Worm (Caenorhabditis elegans): ENCODE data around the gene chdh-1.

Gene chdh-1

DNA sequence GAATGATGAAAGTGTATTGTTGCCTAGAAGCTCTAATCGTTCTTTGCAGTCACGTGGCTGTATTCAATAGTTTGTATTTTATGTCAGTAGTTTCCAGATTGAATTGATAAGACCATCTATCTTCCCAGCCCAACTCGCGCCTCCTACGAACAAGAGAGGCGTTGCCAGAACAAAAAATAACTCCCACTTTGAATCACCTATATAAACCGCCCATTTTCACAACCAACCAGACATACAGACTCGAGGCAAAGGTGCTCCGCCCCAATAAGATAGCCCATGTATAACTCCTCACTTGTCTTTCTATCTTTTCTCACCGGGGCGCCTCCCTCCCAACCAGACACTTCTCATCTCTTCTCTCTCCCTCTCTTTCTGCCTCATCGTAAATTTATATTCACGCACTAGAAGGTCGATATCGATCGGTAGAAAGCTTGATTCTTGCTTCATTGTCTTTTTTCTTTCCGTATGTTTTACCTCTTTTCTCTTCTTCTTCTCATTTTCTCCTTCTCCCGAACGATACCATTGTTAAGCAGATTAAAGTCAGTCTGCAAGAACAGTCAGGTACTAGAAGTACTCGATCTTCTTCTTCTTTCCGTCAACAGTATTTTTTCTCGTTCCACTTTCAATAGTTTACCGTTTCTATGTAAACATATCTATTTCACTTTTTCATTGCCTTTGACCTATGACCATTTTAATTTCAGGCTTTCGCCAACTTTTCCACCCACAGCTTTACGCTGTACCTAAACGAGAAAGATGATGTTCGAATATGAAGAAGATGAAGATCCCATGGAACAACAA lies 44.8 kb upstream of the chdh-1 start, which contains the start of gene mak-1 (continued):
- TF ChIP-seq Y48G9A.11 (GFP tag; IDR thresholded peaks at IDR 0.05) (peak; percentile 30; the same call in 1 of the 2 replicates), nhr-48 (tag; optimal IDR thresholded peaks at IDR 0.05) (peak; percentile 87), mdl-1 (tag; optimal IDR thresholded peaks at IDR 0.05) (peak; percentile 27 to 88), nhr-237 (tag; optimal IDR thresholded peaks at IDR 0.05) (no peak), hlh-11 (tag; optimal IDR thresholded peaks at IDR 0.05) (peak; percentile 74), hif-1 (tag; optimal IDR thresholded peaks at IDR 0.05) (peak in 1 of 2 experiments; percentile 45), hmg-1.1 (GFP tag; IDR thresholded peaks at IDR 0.05) (0 out of 2 replicates have a peak, but pooled peaks have one; percentile 15), nhr-28 (tag; optimal IDR thresholded peaks at IDR 0.05) (peak; percentile 96), madf-9 (GFP tag; conservative IDR thresholded peaks at IDR 0.05) (peak; percentile 36; the same call in 1 of the 2 replicates)

- TF ChIP-seq hlh-30 (tag; optimal IDR thresholded peaks at IDR 0.05; ENCODE audit: insufficient read depth): peak; percentile 69
- TF ChIP-seq lsy-2 (tag; optimal IDR thresholded peaks at IDR 0.05): peak in 1 of 2 experiments; percentile 42
- TF ChIP-seq fos-1 (tag; optimal IDR thresholded peaks at IDR 0.05): no peak
- TF ChIP-seq ceh-82 (tag; optimal IDR thresholded peaks at IDR 0.05): no peak
- TF ChIP-seq madf-9 (GFP tag; conservative IDR thresholded peaks at IDR 0.05): no peak
- TF ChIP-seq hmg-1.1 (GFP tag; IDR thresholded peaks at IDR 0.05): peak; percentile 46; the same call in 1 of the 2 replicates
- no peak for TF ChIP-seq nhr-237 (tag; optimal IDR thresholded peaks at IDR 0.05)
These were observed 44.2 kb upstream of the chdh-1 start for ce11 chrII:8742972-8743371.

- no peak for TF ChIP-seq madf-5 (GFP tag; IDR thresholded peaks at IDR 0.05)
- no peak for TF ChIP-seq dmd-9 (GFP tag; IDR thresholded peaks at IDR 0.05)
- TF ChIP-seq ceh-28 (tag; optimal IDR thresholded peaks at IDR 0.05): no peak
- TF ChIP-seq php-3 (GFP tag; IDR thresholded peaks at IDR 0.05): peak; percentile 59
- TF ChIP-seq nhr-25 (tag; optimal IDR thresholded peaks at IDR 0.05; ENCODE audit: borderline replicate concordance, insufficient read depth): peak; percentile 66
- no peak for TF ChIP-seq daf-19 (GFP tag; conservative IDR thresholded peaks at IDR 0.05)
- TF ChIP-seq lin-13 (GFP tag; optimal IDR thresholded peaks at IDR 0.05): peak; percentile 15
- 0 out of 2 replicates have a peak, but pooled peaks have one; percentile 8 for TF ChIP-seq hmg-1.1 (GFP tag; IDR thresholded peaks at IDR 0.05)
- peak; percentile 80 for TF ChIP-seq hlh-11 (tag; optimal IDR thresholded peaks at IDR 0.05)
- peak; percentile 58 for TF ChIP-seq nhr-102 (tag; optimal IDR thresholded peaks at IDR 0.05)
- peak; percentile 49; the same call in 1 of the 2 replicates for TF ChIP-seq pha-4 (GFP tag; IDR thresholded peaks at IDR 0.05)
- no peak for TF ChIP-seq pha-4 (tag; optimal IDR thresholded peaks at IDR 0.05)
- TF ChIP-seq nhr-48 (tag; optimal IDR thresholded peaks at IDR 0.05): peak; percentile 96
- TF ChIP-seq lin-15B (tag; optimal IDR thresholded peaks at IDR 0.05): no peak
- no peak for TF ChIP-seq zfp-2 (tag; optimal IDR thresholded peaks at IDR 0.05)
- no peak for TF ChIP-seq lim-7 (GFP tag; IDR thresholded peaks at IDR 0.05)
- TF ChIP-seq lsy-2 (tag; optimal IDR thresholded peaks at IDR 0.05): peak in 1 of 2 experiments; percentile 58
- 0 out of 2 replicates have a peak, but pooled peaks have one; percentile 6 for TF ChIP-seq zfp-3 (GFP tag; conservative IDR thresholded peaks at IDR 0.05)
- peak; percentile 74 for TF ChIP-seq lin-1 (GFP tag; IDR thresholded peaks at IDR 0.05)
- TF ChIP-seq tra-1 (GFP tag; IDR thresholded peaks at IDR 0.05): peak; percentile 77
- TF ChIP-seq hif-1 (tag; optimal IDR thresholded peaks at IDR 0.05): peak; percentile 11 to 31
- TF ChIP-seq cey-2 (tag; optimal IDR thresholded peaks at IDR 0.05; ENCODE audit: borderline replicate concordance, insufficient read depth): peak; percentile 74
- TF ChIP-seq hlh-30 (tag; optimal IDR thresholded peaks at IDR 0.05; ENCODE audit: insufficient read depth): peak; percentile 85
- TF ChIP-seq F44E2.7 (GFP tag; IDR thresholded peaks at IDR 0.05): no peak
- TF ChIP-seq daf-16 (GFP tag; optimal IDR thresholded peaks at IDR 0.05): no peak
- TF ChIP-seq daf-16 (tag; optimal IDR thresholded peaks at IDR 0.05): peak; percentile 76
- peak; percentile 94 for TF ChIP-seq nhr-28 (tag; optimal IDR thresholded peaks at IDR 0.05)
- TF ChIP-seq nhr-77 (tag; optimal IDR thresholded peaks at IDR 0.05): peak; percentile 30
- peak; percentile 62; the same call in 1 of the 2 replicates for TF ChIP-seq mdt-29 (GFP tag; IDR thresholded peaks at IDR 0.05)
- TF ChIP-seq mes-2 (tag; optimal IDR thresholded peaks at IDR 0.05; ENCODE audit: poor library complexity, severe bottlenecking): peak; percentile 15
- peak; percentile 1 for TF ChIP-seq rbr-2 (tag; optimal IDR thresholded peaks at IDR 0.05)
- TF ChIP-seq attf-4 (tag; optimal IDR thresholded peaks at IDR 0.05): no peak
- no peak for TF ChIP-seq nhr-76 (tag; optimal IDR thresholded peaks at IDR 0.05)
- TF ChIP-seq mep-1 (tag; optimal IDR thresholded peaks at IDR 0.05): peak; percentile 34
- TF ChIP-seq ceh-32 (tag; optimal IDR thresholded peaks at IDR 0.05; ENCODE audit: poor library complexity): no peak
These were observed 43.5 kb upstream of the chdh-1 start for ce11 chrII:8742006-8742847.

Data from whole organism, L4 larva.